Worm (Caenorhabditis elegans) whole organism, L1 larva: ENCODE measurements around the gene nhr-201.

Experiments
- C16A3.4 ChIP-seq: fragments of 150-350 bp; optimal IDR thresholded peaks from 2 replicates; lab custom pipeline; 2014; ENCODE audit warnings: missing biosample characterization, missing genetic modification characterization
- F16B12.6 ChIP-seq: fragments of 150-350 bp; optimal IDR thresholded peaks from 2 replicates; lab custom pipeline; 2014; ENCODE audit warnings: missing biosample characterization, missing genetic modification characterization
- alr-1 ChIP-seq: fragments of 200-800 bp; sonication (Bioruptor generic); optimal IDR thresholded peaks from 2 replicates; lab custom pipeline; 2018; ENCODE audit warnings: borderline replicate concordance, mild to moderate bottlenecking, missing genetic modification characterization, missing compliant biosample characterization
- ceh-90 ChIP-seq: sonication (generic microtip); optimal IDR thresholded peaks from 2 replicates; lab custom pipeline; 2016; ENCODE audit warnings: missing genetic modification characterization, missing compliant biosample characterization
- dpl-1 ChIP-seq, 3 experiments: fragments of 150-350 bp in 2 of 3; sonication (generic microtip) in 1 of 3; optimal IDR thresholded peaks; 2 replicates each; lab custom pipeline; 2014 to 2017; ENCODE audit warnings: missing biosample characterization in 3 of 3, missing genetic modification characterization in 3 of 3, missing genetic modification reagents in 3 of 3
- dsc-1 ChIP-seq: sonication (generic microtip); optimal IDR thresholded peaks from 2 replicates; lab custom pipeline; 2016; ENCODE audit warnings: mild to moderate bottlenecking, missing genetic modification characterization, missing compliant biosample characterization
- efl-1 ChIP-seq, 4 experiments: fragments of 150-350 bp; optimal IDR thresholded peaks in 3 of 4; peaks in 1 of 4; 1 replicate in 1 of 4; 2 replicates in 3 of 4; lab custom pipeline; 2014; ENCODE audit warnings: missing biosample characterization in 2 of 4, missing genetic modification characterization in 2 of 4, missing genetic modification reagents in 2 of 4
- egl-27 ChIP-seq, 2 experiments: fragments of 150-350 bp in 1 of 2; sonication (generic microtip); optimal IDR thresholded peaks; 3 replicates each; lab custom pipeline; 2017 to 2018; ENCODE audit warnings: missing biosample characterization in 2 of 2, missing genetic modification characterization in 2 of 2, missing genetic modification reagents in 2 of 2
- elt-2 ChIP-seq: sonication (generic microtip); optimal IDR thresholded peaks from 2 replicates; lab custom pipeline; 2016; ENCODE audit warnings: missing genetic modification characterization, mild to moderate bottlenecking, inconsistent platforms, missing compliant biosample characterization, missing genetic modification reagents
- fkh-8 ChIP-seq: sonication (generic microtip); optimal IDR thresholded peaks from 2 replicates; lab custom pipeline; 2016; ENCODE audit warnings: mild to moderate bottlenecking, missing genetic modification characterization, missing compliant biosample characterization
- hlh-17 ChIP-seq: fragments of 200-800 bp; sonication (Bioruptor generic); optimal IDR thresholded peaks from 2 replicates; lab custom pipeline; 2018; ENCODE audit warnings: missing genetic modification characterization, mild to moderate bottlenecking, missing compliant biosample characterization, moderate library complexity, borderline replicate concordance
- jun-1 ChIP-seq: fragments of 150-350 bp; optimal IDR thresholded peaks from 2 replicates; lab custom pipeline; 2014; ENCODE audit warnings: missing biosample characterization, missing genetic modification reagents, missing genetic modification characterization
- lin-14 ChIP-seq: fragments of 200-800 bp; sonication (Bioruptor generic); optimal IDR thresholded peaks from 2 replicates; lab custom pipeline; 2018; ENCODE audit warnings: mild to moderate bottlenecking, missing genetic modification characterization, moderate library complexity, missing compliant biosample characterization
- lin-15B ChIP-seq: fragments of 150-350 bp; sonication (generic microtip); optimal IDR thresholded peaks from 3 replicates; lab custom pipeline; 2014; ENCODE audit warnings: missing biosample characterization, missing genetic modification characterization
- lin-35 ChIP-seq, 2 experiments: fragments of 150-350 bp; optimal IDR thresholded peaks; 2 replicates each; lab custom pipeline; 2014; ENCODE audit warnings: missing biosample characterization in 2 of 2, missing genetic modification characterization in 2 of 2, missing genetic modification reagents in 2 of 2
- lir-3 ChIP-seq: sonication (generic microtip); optimal IDR thresholded peaks from 2 replicates; lab custom pipeline; 2016; ENCODE audit warnings: mild to moderate bottlenecking, missing genetic modification characterization, moderate library complexity, missing compliant biosample characterization; ENCODE audit not compliant: poor library complexity
- lsy-2 ChIP-seq, 2 experiments: fragments of 150-350 bp; optimal IDR thresholded peaks; 2 replicates each; lab custom pipeline; 2014; ENCODE audit warnings: missing biosample characterization in 2 of 2, missing genetic modification characterization in 2 of 2
- mab-9 ChIP-seq: fragments of 200-800 bp; sonication (Bioruptor generic); IDR thresholded peaks from 2 replicates; pipeline ENCODE4 v1.3.6; 2022; ENCODE audit warnings: missing genetic modification reagents, missing genetic modification characterization, missing compliant biosample characterization
- nhr-20 ChIP-seq: sonication (generic microtip); optimal IDR thresholded peaks from 2 replicates; lab custom pipeline; 2016; ENCODE audit warnings: mild to moderate bottlenecking, missing genetic modification characterization, missing compliant biosample characterization
- nhr-237 ChIP-seq: fragments of 150-350 bp; optimal IDR thresholded peaks from 2 replicates; lab custom pipeline; 2014; ENCODE audit warnings: missing biosample characterization, missing genetic modification characterization
- nhr-28 ChIP-seq: fragments of 150-350 bp; optimal IDR thresholded peaks from 2 replicates; lab custom pipeline; 2014; ENCODE audit warnings: missing biosample characterization, missing genetic modification characterization
- nhr-71 ChIP-seq: sonication (generic microtip); optimal IDR thresholded peaks from 2 replicates; lab custom pipeline; 2016; ENCODE audit warnings: mild to moderate bottlenecking, missing genetic modification characterization, moderate library complexity, missing compliant biosample characterization
- nhr-77 ChIP-seq: fragments of 150-350 bp; optimal IDR thresholded peaks from 2 replicates; lab custom pipeline; 2014; ENCODE audit warnings: missing biosample characterization, missing genetic modification characterization
- nhr-84 ChIP-seq: sonication (generic microtip); optimal IDR thresholded peaks from 2 replicates; lab custom pipeline; 2017; ENCODE audit warnings: missing biosample characterization, missing genetic modification characterization
- nhr-90 ChIP-seq: sonication (generic microtip); optimal IDR thresholded peaks from 2 replicates; lab custom pipeline; 2016; ENCODE audit warnings: mild to moderate bottlenecking, missing genetic modification characterization, missing compliant biosample characterization; ENCODE audit not compliant: poor library complexity
- pax-3 ChIP-seq: fragments of 200-800 bp; sonication (Bioruptor generic); optimal IDR thresholded peaks from 2 replicates; lab custom pipeline; 2018; ENCODE audit warnings: mild to moderate bottlenecking, missing genetic modification characterization, moderate library complexity, missing compliant biosample characterization
- skn-1 ChIP-seq: fragments of 150-350 bp; optimal IDR thresholded peaks from 2 replicates; lab custom pipeline; 2014; ENCODE audit warnings: missing biosample characterization, missing genetic modification characterization
- snpc-4 ChIP-seq: fragments of 150-350 bp; optimal IDR thresholded peaks from 2 replicates; lab custom pipeline; 2014; ENCODE audit warnings: missing biosample characterization, missing genetic modification characterization
- snu-23 ChIP-seq: sonication (generic microtip); optimal IDR thresholded peaks from 2 replicates; lab custom pipeline; 2016; ENCODE audit warnings: missing genetic modification characterization, missing compliant biosample characterization
- sptf-1 ChIP-seq: fragments of 150-350 bp; optimal IDR thresholded peaks from 2 replicates; lab custom pipeline; 2014; ENCODE audit warnings: missing biosample characterization, missing genetic modification characterization
- tbx-2 ChIP-seq: sonication (generic microtip); optimal IDR thresholded peaks from 2 replicates; lab custom pipeline; 2016; ENCODE audit warnings: missing genetic modification characterization, missing compliant biosample characterization
- unc-30 ChIP-seq: sonication (generic microtip); optimal IDR thresholded peaks from 2 replicates; lab custom pipeline; 2017; ENCODE audit warnings: missing biosample characterization, missing genetic modification characterization
- xbp-1 ChIP-seq: sonication (generic microtip); optimal IDR thresholded peaks from 2 replicates; lab custom pipeline; 2016; ENCODE audit warnings: missing genetic modification characterization, missing compliant biosample characterization
- ztf-11 ChIP-seq, 2 experiments: sonication (generic microtip); optimal IDR thresholded peaks; 2 replicates each; lab custom pipeline; 2016 to 2017; ENCODE audit warnings: missing genetic modification characterization in 2 of 2, missing biosample characterization in 1 of 2, missing compliant biosample characterization in 1 of 2

nhr-201 gene

ce11 chrV:467507-467906, 2.9 kb downstream of the nhr-201 start:
- TF ChIP-seq mab-9 (GFP tag; lab: Robert Waterston, UW): no peak
- no peak for TF ChIP-seq skn-1 (tag; lab: Kevin White, UChicago)
- TF ChIP-seq snu-23 (GFP tag; lab: Kevin White, UChicago): no peak
- no peak for TF ChIP-seq efl-1 (optimal IDR thresholded peaks at IDR 0.05; lab: Kevin White, UChicago)
- TF ChIP-seq efl-1 (GFP tag; optimal IDR thresholded peaks at IDR 0.05 in 1 of 2; lab: Kevin White, UChicago): peak in 1 of 2 experiments; percentile 85
- TF ChIP-seq lir-3 (tag; lab: Kevin White, UChicago): no peak
- TF ChIP-seq lsy-2 (tag; optimal IDR thresholded peaks at IDR 0.05; lab: Kevin White, UChicago): no peak
- no peak for TF ChIP-seq nhr-84 (tag; lab: Kevin White, UChicago)
- TF ChIP-seq ceh-90 (tag; lab: Kevin White, UChicago): no peak
- TF ChIP-seq, all 84 proteins: peak for 1

ce11 chrV:468460-468859, 3.8 kb downstream of the nhr-201 start, which contains the start of gene srbc-57:
Gene srbc-57 (minus strand): TSS chrV:468560.
- no peak for TF ChIP-seq nhr-20 (tag; lab: Kevin White, UChicago)
- peak; percentile 14 for TF ChIP-seq fkh-8 (tag; lab: Kevin White, UChicago)
- TF ChIP-seq, all 84 proteins: peak for 1

- TF ChIP-seq xbp-1 (no peak), fkh-8 (tag; lab: Kevin White, UChicago) (no peak), unc-30 (no peak), C16A3.4 (tag; lab: Kevin White, UChicago) (no peak), snpc-4 (tag; lab: Kevin White, UChicago) (no peak), nhr-71 (no peak), nhr-28 (tag; lab: Kevin White, UChicago) (no peak), hlh-17 (no peak), nhr-237 (tag; lab: Kevin White, UChicago) (no peak), alr-1 (tag; lab: Kevin White, UChicago) (no peak), lin-14 (GFP tag; lab: Kevin White, UChicago) (no peak), efl-1 (optimal IDR thresholded peaks at IDR 0.05; lab: Kevin White, UChicago) (no peak), efl-1 (GFP tag; optimal IDR thresholded peaks at IDR 0.05 in 1 of 2; lab: Kevin White, UChicago) (no peak), nhr-84 (tag; lab: Kevin White, UChicago) (no peak), pax-3 (tag; lab: Kevin White, UChicago) (no peak), lin-15B (no peak), F16B12.6 (no peak)
Observed at ce11 chrV:472589-472988, 8.0 kb downstream of the nhr-201 start, which contains the start of gene srt-31. Gene srt-31 (plus strand): TSS chrV:472889.

DNA sequence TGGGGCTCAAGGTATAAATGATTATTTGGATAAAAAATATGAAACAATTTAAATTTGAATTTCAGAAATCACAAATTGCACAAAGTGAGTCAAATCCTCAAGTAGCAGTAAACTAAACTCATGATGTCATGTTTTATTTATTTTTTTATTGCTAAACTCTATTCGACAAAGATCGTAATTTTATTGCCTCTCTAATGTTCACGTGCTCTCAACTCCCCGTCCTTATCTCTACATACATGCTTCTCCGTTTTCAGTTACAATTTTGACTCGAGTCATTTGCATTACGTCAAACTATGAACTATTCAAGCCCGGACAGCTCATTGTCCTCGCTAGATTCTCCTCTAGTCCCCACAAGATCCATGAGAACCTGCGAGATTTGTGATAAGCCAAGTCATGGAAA, 9.9 kb downstream of the nhr-201 start, which contains the start of gene nhr-99:
nhr-99 (plus strand) TSS at position 263 of the 400 bp plus-strand sequence.
- TF ChIP-seq dsc-1 (tag; lab: Kevin White, UChicago) (no peak), sptf-1 (tag; lab: Kevin White, UChicago) (no peak), ztf-11 (tag; optimal IDR thresholded peaks at IDR 0.05; lab: Kevin White, UChicago) (no peak), nhr-90 (tag; lab: Kevin White, UChicago) (no peak), skn-1 (tag; lab: Kevin White, UChicago) (no peak), elt-2 (tag; lab: Kevin White, UChicago) (peak; percentile 62), pax-3 (tag; lab: Kevin White, UChicago) (no peak), jun-1 (tag; lab: Kevin White, UChicago) (no peak), nhr-20 (tag; lab: Kevin White, UChicago) (peak; percentile 40), nhr-77 (tag; lab: Kevin White, UChicago) (no peak), egl-27 (tag; optimal IDR thresholded peaks at IDR 0.05; lab: Kevin White, UChicago) (no peak), dpl-1 (GFP tag; optimal IDR thresholded peaks at IDR 0.05; lab: Kevin White, UChicago) (no peak), lin-35 (GFP tag; optimal IDR thresholded peaks at IDR 0.05; lab: Kevin White, UChicago) (peak in 1 of 2 experiments; percentile 10), tbx-2 (tag; lab: Kevin White, UChicago) (no peak), xbp-1 (no peak)
- TF ChIP-seq, all 84 proteins: peak for 3
